Fruit fly (Drosophila melanogaster): ENCODE data around the gene CG34273.

CG34273 gene

DNA sequence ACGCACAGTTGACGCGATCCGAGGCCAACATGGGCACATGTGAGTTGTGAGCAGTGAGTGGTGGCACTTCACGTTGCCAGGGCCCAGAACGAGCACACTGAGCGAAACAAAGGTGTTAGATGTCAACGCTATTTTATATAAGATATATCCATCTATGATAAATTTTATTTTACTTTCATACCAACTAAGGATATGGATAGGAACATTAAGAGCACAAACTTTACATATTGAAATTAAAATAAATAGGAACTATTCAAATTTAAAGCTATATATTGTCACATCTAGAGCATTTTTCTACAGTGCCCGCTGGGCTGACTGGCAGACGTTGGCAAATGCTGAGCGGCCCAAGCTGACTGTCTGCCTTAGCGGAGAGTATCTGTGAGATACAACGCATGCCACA, 47.1 kb upstream of the CG34273 start (continued):
- TF ChIP-seq fru (optimal IDR thresholded peaks at IDR 0.05) (no peak), tna (GFP tag; IDR thresholded peaks at IDR 0.05; ENCODE audit: partially characterized antibody) (no peak), sim (GFP tag; IDR thresholded peaks at IDR 0.05) (peak; percentile 27; the same call in 1 of the 2 replicates), ara (GFP tag; IDR thresholded peaks at IDR 0.05) (peak; percentile 76), CG1603 (tag; optimal IDR thresholded peaks at IDR 0.05) (peak; percentile 47), mam (GFP tag; optimal IDR thresholded peaks at IDR 0.05) (no peak), gt (GFP tag; IDR thresholded peaks at IDR 0.05) (no peak), Nf-YB (GFP tag; optimal IDR thresholded peaks at IDR 0.05) (peak; percentile 35), shn (GFP tag; optimal IDR thresholded peaks at IDR 0.05) (no peak), kah (GFP tag; optimal IDR thresholded peaks at IDR 0.05) (no peak), CG8089 (GFP tag; optimal IDR thresholded peaks at IDR 0.05) (no peak), Dref (GFP tag; IDR thresholded peaks at IDR 0.05) (no peak), dpn (GFP tag; optimal IDR thresholded peaks at IDR 0.05) (peak; percentile 4 to 39), CG17385 (GFP tag; optimal IDR thresholded peaks at IDR 0.05) (peak; percentile 31), CG6272 (GFP tag; IDR thresholded peaks at IDR 0.05) (no peak), grau (tag; optimal IDR thresholded peaks at IDR 0.05) (peak; percentile 76), NfI (GFP tag; optimal IDR thresholded peaks at IDR 0.05) (peak; percentile 17), ewg (GFP tag; optimal IDR thresholded peaks at IDR 0.05) (peak; percentile 33), CG7745 (tag; optimal IDR thresholded peaks at IDR 0.05) (no peak), CG11723 (GFP tag; optimal IDR thresholded peaks at IDR 0.05) (peak; percentile 4), phol (tag; optimal IDR thresholded peaks at IDR 0.05) (peak; percentile 81), CG16815 (GFP tag; optimal IDR thresholded peaks at IDR 0.05) (peak; percentile 47), twi (tag; optimal IDR thresholded peaks at IDR 0.05) (peak; percentile 42), CG8478 (optimal IDR thresholded peaks at IDR 0.05) (no peak), CG13287 (GFP tag; IDR thresholded peaks at IDR 0.05; ENCODE audit: partially characterized antibody) (no peak), pum (GFP tag; optimal IDR thresholded peaks at IDR 0.05) (no peak), fd3F (GFP tag; optimal IDR thresholded peaks at IDR 0.05) (no peak), CG31224 (GFP tag; IDR thresholded peaks at IDR 0.05) (no peak), Optix (GFP tag; IDR thresholded peaks at IDR 0.05) (no peak), CG13123 (GFP tag; optimal IDR thresholded peaks at IDR 0.05) (peak; percentile 17), CG15269 (tag; optimal IDR thresholded peaks at IDR 0.05) (peak; percentile 64), Poxn (GFP tag; IDR thresholded peaks at IDR 0.05) (no peak), CG9817 (tag; optimal IDR thresholded peaks at IDR 0.05) (peak; percentile 7), CG9797 (GFP tag; optimal IDR thresholded peaks at IDR 0.05) (no peak), CG30020 (tag; optimal IDR thresholded peaks at IDR 0.05) (peak; percentile 13), NC2α (GFP tag; optimal IDR thresholded peaks at IDR 0.05) (no peak), Fer3 (tag; optimal IDR thresholded peaks at IDR 0.05) (peak; percentile 5), ash1 (GFP tag; optimal IDR thresholded peaks at IDR 0.05) (no peak), run (tag; optimal IDR thresholded peaks at IDR 0.05) (peak; percentile 21), bowl (GFP tag; IDR thresholded peaks at IDR 0.05) (no peak), Ets65A (GFP tag) (peak; percentile 7), CG31365 (tag; optimal IDR thresholded peaks at IDR 0.05) (no peak), cas (GFP tag; IDR thresholded peaks at IDR 0.05) (no peak), CG9727 (GFP tag; optimal IDR thresholded peaks at IDR 0.05) (peak; percentile 72), CG12659 (GFP tag; optimal IDR thresholded peaks at IDR 0.05) (peak; percentile 38), CG1233 (GFP tag; optimal IDR thresholded peaks at IDR 0.05) (peak; percentile 7), CG7928 (GFP tag; optimal IDR thresholded peaks at IDR 0.05) (no peak), CG4328 (GFP tag; optimal IDR thresholded peaks at IDR 0.05) (peak; percentile 13), Meics (GFP tag; optimal IDR thresholded peaks at IDR 0.05) (peak; percentile 14), emc (GFP tag; optimal IDR thresholded peaks at IDR 0.05) (no peak), lilli (GFP tag; optimal IDR thresholded peaks at IDR 0.05) (peak; percentile 37), CG18011 (GFP tag; optimal IDR thresholded peaks at IDR 0.05) (no peak)
